Fruit fly (Drosophila melanogaster): ENCODE results near the gene CG32264.

The CG32264 gene

dm6 chr3L:3814010-3814833, 8.0 kb upstream of the CG32264 start, which contains the start of gene Scsalpha1 (continued):
- TF ChIP-seq tll (GFP tag; optimal IDR thresholded peaks at IDR 0.05) (peak in 1 of 2 experiments; percentile 1), Dad (GFP tag; optimal IDR thresholded peaks at IDR 0.05) (no peak), ash1 (GFP tag; optimal IDR thresholded peaks at IDR 0.05) (no peak), Hmx (GFP tag; optimal IDR thresholded peaks at IDR 0.05) (no peak), tx (GFP tag; optimal IDR thresholded peaks at IDR 0.05) (peak; percentile 22), Rx (GFP tag; IDR thresholded peaks at IDR 0.05) (no peak), CG33557 (GFP tag; optimal IDR thresholded peaks at IDR 0.05) (no peak), CG1233 (GFP tag; optimal IDR thresholded peaks at IDR 0.05) (no peak), NC2α (GFP tag; optimal IDR thresholded peaks at IDR 0.05) (no peak), CG10979 (tag; optimal IDR thresholded peaks at IDR 0.05) (peak; percentile 20), Hr39 (optimal IDR thresholded peaks at IDR 0.05) (no peak), CG30403 (GFP tag; optimal IDR thresholded peaks at IDR 0.05) (peak; percentile 31), CG4424 (GFP tag; optimal IDR thresholded peaks at IDR 0.05) (no peak), D (optimal IDR thresholded peaks at IDR 0.05) (no peak), D (GFP tag; optimal IDR thresholded peaks at IDR 0.05) (no peak), CG13624 (GFP tag; optimal IDR thresholded peaks at IDR 0.05) (peak; percentile 22), D19B (GFP tag; optimal IDR thresholded peaks at IDR 0.05) (no peak), CG10654 (GFP tag; optimal IDR thresholded peaks at IDR 0.05) (peak; percentile 19), Ada2b (GFP tag; IDR thresholded peaks at IDR 0.05) (peak; percentile 32; the same call in 1 of the 2 replicates), sens (GFP tag) (peak; percentile 65), CG7839 (tag; optimal IDR thresholded peaks at IDR 0.05) (peak; percentile 6), CG11695 (GFP tag; IDR thresholded peaks at IDR 0.05) (peak; percentile 63), pb (GFP tag; optimal IDR thresholded peaks at IDR 0.05) (peak; percentile 15), h (optimal IDR thresholded peaks at IDR 0.05) (no peak), CG10565 (GFP tag; optimal IDR thresholded peaks at IDR 0.05) (no peak), pfk (GFP tag; optimal IDR thresholded peaks at IDR 0.05) (no peak), br (optimal IDR thresholded peaks at IDR 0.05) (no peak), chm (GFP tag; IDR thresholded peaks at IDR 0.05) (peak; percentile 40; the same call in 1 of the 2 replicates), CG10274 (GFP tag; optimal IDR thresholded peaks at IDR 0.05) (no peak), crc (GFP tag; optimal IDR thresholded peaks at IDR 0.05) (no peak), slp2 (GFP tag; optimal IDR thresholded peaks at IDR 0.05) (no peak), CG18262 (tag; optimal IDR thresholded peaks at IDR 0.05) (peak; percentile 7), CG5953 (GFP tag; IDR thresholded peaks at IDR 0.05) (no peak), Adf1 (GFP tag; IDR thresholded peaks at IDR 0.05) (peak; percentile 23; the same call in 1 of the 2 replicates), CG6791 (GFP tag; IDR thresholded peaks at IDR 0.05; ENCODE audit: partially characterized antibody) (peak; percentile 100), HLH3B (GFP tag; IDR thresholded peaks at IDR 0.05) (peak; percentile 54; the same call in 1 of the 2 replicates), Optix (GFP tag; IDR thresholded peaks at IDR 0.05) (peak; percentile 46; the same call in 1 of the 3 replicates), CG3065 (GFP tag; optimal IDR thresholded peaks at IDR 0.05) (no peak), yki (optimal IDR thresholded peaks at IDR 0.05) (no peak), inv (GFP tag; IDR thresholded peaks at IDR 0.05; ENCODE audit: partially characterized antibody) (peak; percentile 99), CG2712 (tag; optimal IDR thresholded peaks at IDR 0.05) (peak; percentile 37), CG12744 (GFP tag; optimal IDR thresholded peaks at IDR 0.05) (no peak), bbx (GFP tag; IDR thresholded peaks at IDR 0.05; ENCODE audit: partially characterized antibody) (peak; percentile 100), MESR4 (GFP tag; optimal IDR thresholded peaks at IDR 0.05) (peak; percentile 88), CG9876 (GFP tag; optimal IDR thresholded peaks at IDR 0.05) (no peak), vnd (GFP tag; IDR thresholded peaks at IDR 0.05; ENCODE audit: partially characterized antibody) (peak; percentile 99), ttk (GFP tag; IDR thresholded peaks at IDR 0.05) (no peak), CG14965 (GFP tag; optimal IDR thresholded peaks at IDR 0.05; ENCODE audit: borderline replicate concordance) (no peak), CG4820 (GFP tag; optimal IDR thresholded peaks at IDR 0.05) (no peak), chinmo (GFP tag; IDR thresholded peaks at IDR 0.05; ENCODE audit: partially characterized antibody) (peak; percentile 99), CG13894 (tag; optimal IDR thresholded peaks at IDR 0.05) (peak; percentile 47)
